Fruit fly (Drosophila melanogaster) whole organism, prepupa: ENCODE measurements around the gene CG18661.

ENCODE experiments used
- CG10669 ChIP-seq: fragments of 200-800 bp; sonication (Bioruptor generic); optimal IDR thresholded peaks from 3 replicates; lab custom pipeline; 2018; ENCODE audit warnings: missing biosample characterization, mild to moderate bottlenecking, missing genetic modification characterization, moderate library complexity
- CG11902 ChIP-seq: fragments of 200-800 bp; sonication (Bioruptor generic); optimal IDR thresholded peaks from 3 replicates; lab custom pipeline; 2016; ENCODE audit warnings: missing biosample characterization, missing genetic modification characterization
- CG1621 ChIP-seq: fragments of 200-800 bp; sonication (Bioruptor generic); optimal IDR thresholded peaks from 3 replicates; lab custom pipeline; 2018; ENCODE audit warnings: missing biosample characterization, mild to moderate bottlenecking, missing genetic modification characterization
- CG3032 ChIP-seq: fragments of 200-800 bp; optimal IDR thresholded peaks from 2 replicates; lab custom pipeline; 2019; ENCODE audit warnings: missing biosample characterization, mild to moderate bottlenecking, missing genetic modification characterization, moderate library complexity
- CG6808 ChIP-seq: fragments of 200-800 bp; sonication (Bioruptor generic); optimal IDR thresholded peaks from 3 replicates; lab custom pipeline; 2017; ENCODE audit warnings: missing biosample characterization, missing genetic modification characterization, mild to moderate bottlenecking, moderate library complexity, missing genetic modification reagents
- CG9139 ChIP-seq: fragments of 200-800 bp; sonication (Bioruptor generic); optimal IDR thresholded peaks from 3 replicates; lab custom pipeline; 2017; ENCODE audit warnings: missing biosample characterization, mild to moderate bottlenecking, missing genetic modification characterization
- Eip78C ChIP-seq: fragments of 200-800 bp; sonication (Bioruptor generic); peaks from one replicate; lab custom pipeline; 2016; ENCODE audit warnings: missing biosample characterization, missing genetic modification characterization
- Met ChIP-seq: fragments of 200-800 bp; sonication (Bioruptor generic); optimal IDR thresholded peaks from 3 replicates; lab custom pipeline; 2016; ENCODE audit warnings: missing biosample characterization, missing genetic modification characterization
- Sox102F ChIP-seq: fragments of 200-800 bp; sonication (Bioruptor generic); optimal IDR thresholded peaks from 2 replicates; lab custom pipeline; 2016; ENCODE audit warnings: missing biosample characterization, mild to moderate bottlenecking, missing genetic modification characterization
- Sox14 ChIP-seq: fragments of 200-800 bp; sonication (Bioruptor generic); optimal IDR thresholded peaks from 3 replicates; lab custom pipeline; 2016; ENCODE audit warnings: missing biosample characterization, missing genetic modification characterization
- net ChIP-seq: fragments of 200-800 bp; sonication (Bioruptor generic); optimal IDR thresholded peaks from 3 replicates; lab custom pipeline; 2016; ENCODE audit warnings: missing biosample characterization, missing genetic modification characterization
- pdm3 ChIP-seq: fragments of 200-800 bp; sonication (Bioruptor generic); optimal IDR thresholded peaks from 3 replicates; lab custom pipeline; 2016; ENCODE audit warnings: missing biosample characterization, missing genetic modification characterization

dm6 chr2L:8962254-8962653, 35.2 kb upstream of the CG18661 start, which contains the start of the genes CG9525 and CG32985:
- TF ChIP-seq Met (GFP tag; lab: Kevin White, UChicago) (no peak), CG1621 (tag; lab: Kevin White, UChicago) (no peak), CG9139 (GFP tag; lab: Kevin White, UChicago) (no peak), CG10669 (GFP tag; lab: Kevin White, UChicago) (no peak), Eip78C (GFP tag; lab: Kevin White, UChicago) (no peak), Sox14 (GFP tag; lab: Kevin White, UChicago) (no peak), CG6808 (GFP tag; lab: Kevin White, UChicago) (no peak), net (no peak), pdm3 (GFP tag; lab: Kevin White, UChicago) (no peak), CG3032 (no peak), CG11902 (GFP tag; lab: Kevin White, UChicago) (no peak), Sox102F (GFP tag; lab: Kevin White, UChicago) (no peak)
